Worm (Caenorhabditis elegans) whole organism, late embryonic: Measurements from ENCODE around the gene F01G4.4.
A peak's percentile ranks its signal among the peaks of the same experiment; 100 is the strongest.

Experiments
- C08G9.2 ChIP-seq: sonication (generic microtip); optimal IDR thresholded peaks from 2 replicates; lab custom pipeline; 2016; ENCODE audit warnings: mild to moderate bottlenecking, missing genetic modification characterization, moderate library complexity, missing compliant biosample characterization
- F13H6.1 ChIP-seq: sonication (generic microtip); optimal IDR thresholded peaks from 2 replicates; lab custom pipeline; 2016; ENCODE audit warnings: missing genetic modification characterization, missing compliant biosample characterization
- T23F11.4 ChIP-seq: fragments of 200-800 bp; sonication (Bioruptor generic); optimal IDR thresholded peaks from 2 replicates; lab custom pipeline; 2018; ENCODE audit warnings: mild to moderate bottlenecking, missing genetic modification characterization, missing compliant biosample characterization
- ceh-14 ChIP-seq: sonication (generic microtip); optimal IDR thresholded peaks from 2 replicates; lab custom pipeline; 2016; ENCODE audit warnings: missing genotype, missing genetic modification characterization, missing compliant biosample characterization
- ceh-18 ChIP-seq: sonication (generic microtip); optimal IDR thresholded peaks from 2 replicates; lab custom pipeline; 2016; ENCODE audit warnings: missing genetic modification characterization, missing compliant biosample characterization
- ceh-19 ChIP-seq: fragments of 200-800 bp; sonication (Bioruptor generic); optimal IDR thresholded peaks from 2 replicates; lab custom pipeline; 2018; ENCODE audit warnings: mild to moderate bottlenecking, missing genetic modification characterization, missing compliant biosample characterization
- ceh-2 ChIP-seq: sonication (generic microtip); optimal IDR thresholded peaks from 2 replicates; lab custom pipeline; 2016; ENCODE audit warnings: missing genotype, missing genetic modification characterization, missing compliant biosample characterization
- ceh-22 ChIP-seq: sonication (generic microtip); optimal IDR thresholded peaks from 2 replicates; lab custom pipeline; 2017; ENCODE audit warnings: missing biosample characterization, missing genetic modification characterization
- ceh-31 ChIP-seq: sonication (generic microtip); optimal IDR thresholded peaks from 2 replicates; lab custom pipeline; 2016; ENCODE audit warnings: missing genetic modification characterization, missing compliant biosample characterization
- ceh-34 ChIP-seq: sonication (generic microtip); optimal IDR thresholded peaks from 2 replicates; lab custom pipeline; 2016; ENCODE audit warnings: mild to moderate bottlenecking, missing genetic modification characterization, missing compliant biosample characterization
- ceh-45 ChIP-seq: fragments of 200-800 bp; sonication (Bioruptor generic); IDR thresholded peaks from 2 replicates; pipeline ENCODE4 v1.3.6; 2022; ENCODE audit warnings: missing genetic modification reagents, missing genetic modification characterization, missing compliant biosample characterization
- ceh-48 ChIP-seq: sonication (generic microtip); optimal IDR thresholded peaks from 2 replicates; lab custom pipeline; 2016; ENCODE audit warnings: missing genetic modification characterization, inconsistent platforms, missing compliant biosample characterization
- ceh-6 ChIP-seq: fragments of 200-800 bp; sonication (Bioruptor generic); optimal IDR thresholded peaks from 2 replicates; lab custom pipeline; 2018; ENCODE audit warnings: mild to moderate bottlenecking, missing genetic modification characterization, missing compliant biosample characterization
- che-1 ChIP-seq: sonication (generic microtip); optimal IDR thresholded peaks from 2 replicates; lab custom pipeline; 2016; ENCODE audit warnings: mild to moderate bottlenecking, missing genetic modification characterization, missing compliant biosample characterization
- dve-1 ChIP-seq: sonication (generic microtip); optimal IDR thresholded peaks from 2 replicates; lab custom pipeline; 2017; ENCODE audit warnings: antibody characterized with exemption, mild to moderate bottlenecking, missing genetic modification characterization, missing compliant biosample characterization
- elt-2 ChIP-seq: sonication (generic microtip); optimal IDR thresholded peaks from 2 replicates; lab custom pipeline; 2016; ENCODE audit warnings: missing genetic modification reagents, missing genetic modification characterization, missing compliant biosample characterization
- gmeb-2 ChIP-seq: sonication (generic microtip); optimal IDR thresholded peaks from 2 replicates; lab custom pipeline; 2016; ENCODE audit warnings: missing genetic modification characterization, inconsistent platforms, missing compliant biosample characterization
- hlh-13 ChIP-seq: fragments of 200-800 bp; sonication (Bioruptor generic); optimal IDR thresholded peaks from 2 replicates; lab custom pipeline; 2018; ENCODE audit warnings: mild to moderate bottlenecking, missing genetic modification characterization, missing compliant biosample characterization
- hlh-8 ChIP-seq: sonication (generic microtip); optimal IDR thresholded peaks from 2 replicates; lab custom pipeline; 2016; ENCODE audit warnings: missing genotype, missing genetic modification characterization, missing compliant biosample characterization
- lin-11 ChIP-seq: fragments of 200-800 bp; sonication (Bioruptor generic); optimal IDR thresholded peaks from 2 replicates; lab custom pipeline; 2018; ENCODE audit warnings: mild to moderate bottlenecking, missing genetic modification characterization, missing compliant biosample characterization
- mec-3 ChIP-seq: sonication (generic microtip); optimal IDR thresholded peaks from 2 replicates; lab custom pipeline; 2016; ENCODE audit warnings: borderline replicate concordance, missing genetic modification characterization, missing compliant biosample characterization
- nfya-1 ChIP-seq: sonication (generic microtip); optimal IDR thresholded peaks from 2 replicates; lab custom pipeline; 2017; ENCODE audit warnings: missing genetic modification characterization, mild to moderate bottlenecking, missing compliant biosample characterization, antibody characterized with exemption, moderate library complexity
- nhr-11 ChIP-seq: fragments of 150-350 bp; optimal IDR thresholded peaks from 2 replicates; lab custom pipeline; 2014; ENCODE audit warnings: missing biosample characterization, missing genetic modification characterization
- pag-3 ChIP-seq: sonication (generic microtip); optimal IDR thresholded peaks from 2 replicates; lab custom pipeline; 2016; ENCODE audit warnings: missing compliant biosample characterization, missing genetic modification characterization, borderline replicate concordance
- pat-9 ChIP-seq: fragments of 200-800 bp; sonication (Bioruptor generic); optimal IDR thresholded peaks from 2 replicates; lab custom pipeline; 2018; ENCODE audit warnings: mild to moderate bottlenecking, missing genetic modification characterization, moderate library complexity, missing compliant biosample characterization
- pax-1 ChIP-seq: fragments of 150-350 bp; optimal IDR thresholded peaks from 2 replicates; lab custom pipeline; 2014; ENCODE audit warnings: missing biosample characterization, missing genetic modification characterization
- pha-2 ChIP-seq: sonication (generic microtip); optimal IDR thresholded peaks from 2 replicates; lab custom pipeline; 2017; ENCODE audit warnings: mild to moderate bottlenecking, missing genetic modification characterization, missing compliant biosample characterization
- pros-1 ChIP-seq: fragments of 150-350 bp; optimal IDR thresholded peaks from 2 replicates; lab custom pipeline; 2014; ENCODE audit warnings: missing biosample characterization, missing genetic modification reagents, missing genetic modification characterization
- ref-2 ChIP-seq: sonication (generic microtip); optimal IDR thresholded peaks from 2 replicates; lab custom pipeline; 2016; ENCODE audit warnings: missing genetic modification characterization, missing compliant biosample characterization
- rnt-1 ChIP-seq: sonication (generic microtip); optimal IDR thresholded peaks from 2 replicates; lab custom pipeline; 2016; ENCODE audit warnings: missing genetic modification characterization, missing compliant biosample characterization
- sdc-2 ChIP-seq: sonication (generic microtip); optimal IDR thresholded peaks from 2 replicates; lab custom pipeline; 2016; ENCODE audit warnings: missing genotype, missing genetic modification characterization, missing compliant biosample characterization
- sox-4 ChIP-seq: sonication (generic microtip); optimal IDR thresholded peaks from 2 replicates; lab custom pipeline; 2017; ENCODE audit warnings: mild to moderate bottlenecking, missing genetic modification characterization, inconsistent platforms, missing compliant biosample characterization
- syd-9 ChIP-seq: sonication (generic microtip); optimal IDR thresholded peaks from 2 replicates; lab custom pipeline; 2016; ENCODE audit warnings: mild to moderate bottlenecking, missing genetic modification characterization, moderate library complexity, missing compliant biosample characterization
- tbx-2 ChIP-seq: sonication (generic microtip); optimal IDR thresholded peaks from 2 replicates; lab custom pipeline; 2016; ENCODE audit warnings: missing genetic modification characterization, missing compliant biosample characterization
- tbx-7 ChIP-seq: sonication (generic microtip); optimal IDR thresholded peaks from 2 replicates; lab custom pipeline; 2016; ENCODE audit warnings: missing genotype, missing genetic modification characterization, missing compliant biosample characterization
- ttx-3 ChIP-seq: sonication (generic microtip); optimal IDR thresholded peaks from 2 replicates; lab custom pipeline; 2016; ENCODE audit warnings: missing genetic modification reagents, missing genetic modification characterization, missing compliant biosample characterization
- unc-3 ChIP-seq, 2 experiments: fragments of 200-800 bp in 1 of 2; sonication (Bioruptor generic) in 1 of 2; sonication (generic microtip) in 1 of 2; conservative IDR thresholded peaks in 1 of 2; optimal IDR thresholded peaks in 1 of 2; 2 replicates each; pipeline versions ENCODE4 v1.3.6 to Lab custom; 2016 to 2022; ENCODE audit warnings: missing compliant biosample characterization in 2 of 2, missing genetic modification characterization in 2 of 2, missing genetic modification reagents in 1 of 2
- unc-42 ChIP-seq: sonication (generic microtip); optimal IDR thresholded peaks from 2 replicates; lab custom pipeline; 2016; ENCODE audit warnings: missing genotype, missing genetic modification characterization, missing compliant biosample characterization
- unc-55 ChIP-seq: sonication (generic microtip); optimal IDR thresholded peaks from 2 replicates; lab custom pipeline; 2017; ENCODE audit warnings: missing biosample characterization, missing genetic modification reagents, missing genetic modification characterization
- unc-86 ChIP-seq: sonication (generic microtip); optimal IDR thresholded peaks from 2 replicates; lab custom pipeline; 2016; ENCODE audit warnings: missing genetic modification characterization, missing compliant biosample characterization

Gene F01G4.4

ce11 chrIV:11146962-11147470 lies 3.9 kb downstream of the F01G4.4 start, which contains the start of gene pigq-1:
TSS of gene pigq-1 (minus strand) at chrIV:11147247.
- TF ChIP-seq syd-9 (tag; lab: Kevin White, UChicago) (no peak), unc-86 (no peak), pha-2 (no peak), nhr-11 (tag; lab: Kevin White, UChicago) (no peak)

DNA sequence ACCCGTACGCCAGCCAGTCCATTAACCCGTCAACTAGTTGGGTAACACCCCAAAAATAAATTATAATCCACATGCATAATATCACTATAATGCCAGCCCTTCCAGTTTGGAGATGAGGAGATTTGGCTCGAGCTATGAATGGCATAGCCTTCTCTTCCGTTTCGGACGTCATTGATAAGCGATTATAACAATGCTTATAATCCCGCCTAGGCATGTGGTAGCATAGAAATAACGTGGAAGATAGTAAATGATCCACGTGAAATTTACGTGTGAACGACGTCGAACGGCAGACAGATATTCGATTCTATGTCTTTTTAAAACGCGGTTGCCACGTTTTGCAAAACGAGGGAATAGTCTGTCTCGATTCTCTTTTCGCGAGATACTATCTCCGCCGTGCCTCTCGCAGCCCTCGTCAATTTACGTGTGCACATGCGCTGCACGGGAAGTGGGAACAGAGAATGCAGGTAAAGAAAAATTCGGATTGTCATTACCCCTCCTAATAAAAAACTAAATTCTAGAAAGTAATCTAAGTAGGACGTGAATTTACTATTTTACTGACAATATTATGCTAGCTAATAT lies 5.7 kb downstream of the F01G4.4 start:
- TF ChIP-seq pax-1 (tag; lab: Kevin White, UChicago) (no peak), ceh-14 (tag; lab: Kevin White, UChicago) (no peak), ref-2 (no peak), dve-1 (tag; lab: Kevin White, UChicago) (no peak), ceh-22 (no peak), ceh-19 (no peak), ttx-3 (tag; lab: Kevin White, UChicago) (no peak), nhr-11 (tag; lab: Kevin White, UChicago) (no peak), T23F11.4 (GFP tag; lab: Kevin White, UChicago) (no peak), ceh-48 (tag; lab: Kevin White, UChicago) (no peak), sox-4 (tag; lab: Kevin White, UChicago) (no peak), hlh-13 (GFP tag; lab: Kevin White, UChicago) (no peak), syd-9 (tag; lab: Kevin White, UChicago) (no peak), unc-3 (GFP tag; conservative IDR thresholded peaks at IDR 0.05; lab: Robert Waterston, UW) (no peak), unc-3 (tag; optimal IDR thresholded peaks at IDR 0.05; lab: Kevin White, UChicago) (no peak)
- TF ChIP-seq, all 69 proteins: peak for 0

DNA sequence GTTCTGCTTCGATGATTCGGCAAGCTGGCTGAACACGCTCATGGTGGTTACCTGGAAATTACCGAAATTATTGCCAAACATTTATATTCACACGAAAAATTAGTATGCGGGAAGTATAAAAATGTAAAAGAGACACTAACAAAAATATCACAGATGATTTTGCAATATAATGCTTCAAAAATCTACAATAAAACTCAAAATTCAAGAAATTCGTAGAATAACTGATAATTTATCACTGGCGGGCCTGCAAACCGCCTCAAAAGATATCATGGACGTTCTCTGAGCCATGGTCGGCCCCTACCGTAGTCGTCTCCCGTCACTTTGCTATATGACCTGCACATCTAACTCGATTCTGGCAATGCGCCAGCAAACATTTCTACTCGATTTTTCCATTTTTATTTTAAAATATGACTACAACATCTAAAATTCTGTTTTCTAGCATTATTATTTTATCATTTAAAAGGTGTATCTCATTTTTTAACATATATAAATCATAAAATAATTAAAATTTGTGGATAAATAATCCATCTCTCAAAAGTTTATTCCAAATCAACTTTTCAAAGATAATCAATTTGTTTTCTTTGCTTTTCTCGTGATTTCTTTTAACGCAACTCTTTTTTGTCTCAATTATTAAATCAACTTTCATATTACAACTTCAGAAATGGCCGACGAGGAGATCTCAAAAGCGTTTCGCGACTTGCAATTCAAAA lies 6.5 kb downstream of the F01G4.4 start, which contains the start of the genes F01G4.6 and pfd-1:
Gene F01G4.6 (minus strand): TSS at position 51 of the 710 bp plus-strand sequence.
Gene pfd-1 (plus strand): TSS at position 660 of the 710 bp plus-strand sequence.
- peak; percentile 3 for TF ChIP-seq rnt-1 (tag; lab: Kevin White, UChicago)
- TF ChIP-seq elt-2 (tag; lab: Kevin White, UChicago): peak; percentile 48
- TF ChIP-seq nfya-1 (tag; lab: Kevin White, UChicago): peak; percentile 90
- peak; percentile 11 for TF ChIP-seq F13H6.1
- no peak for TF ChIP-seq pag-3
- peak; percentile 54 for TF ChIP-seq dve-1 (tag; lab: Kevin White, UChicago)
- no peak for TF ChIP-seq ceh-45 (GFP tag; lab: Robert Waterston, UW)
- peak; percentile 39 for TF ChIP-seq ceh-18
- TF ChIP-seq unc-55 (GFP tag; lab: Kevin White, UChicago): peak; percentile 37
- peak; percentile 12 for TF ChIP-seq gmeb-2 (tag; lab: Kevin White, UChicago)
- no peak for TF ChIP-seq syd-9 (tag; lab: Kevin White, UChicago)
- TF ChIP-seq pax-1 (tag; lab: Kevin White, UChicago): peak; percentile 66
- peak; percentile 46 for TF ChIP-seq unc-42 (tag; lab: Kevin White, UChicago)
- peak; percentile 14 for TF ChIP-seq ceh-34 (tag; lab: Kevin White, UChicago)
- TF ChIP-seq sdc-2: no peak
- TF ChIP-seq tbx-2 (tag; lab: Kevin White, UChicago): peak; percentile 44
- peak; percentile 25 for TF ChIP-seq ref-2
- TF ChIP-seq ceh-31: peak; percentile 50
- no peak for TF ChIP-seq tbx-7
- TF ChIP-seq unc-3 (GFP tag; conservative IDR thresholded peaks at IDR 0.05; lab: Robert Waterston, UW): peak; percentile 29; the same call in 1 of the 2 replicates
- no peak for TF ChIP-seq unc-3 (tag; optimal IDR thresholded peaks at IDR 0.05; lab: Kevin White, UChicago)
- TF ChIP-seq ceh-2 (tag; lab: Kevin White, UChicago): no peak

DNA sequence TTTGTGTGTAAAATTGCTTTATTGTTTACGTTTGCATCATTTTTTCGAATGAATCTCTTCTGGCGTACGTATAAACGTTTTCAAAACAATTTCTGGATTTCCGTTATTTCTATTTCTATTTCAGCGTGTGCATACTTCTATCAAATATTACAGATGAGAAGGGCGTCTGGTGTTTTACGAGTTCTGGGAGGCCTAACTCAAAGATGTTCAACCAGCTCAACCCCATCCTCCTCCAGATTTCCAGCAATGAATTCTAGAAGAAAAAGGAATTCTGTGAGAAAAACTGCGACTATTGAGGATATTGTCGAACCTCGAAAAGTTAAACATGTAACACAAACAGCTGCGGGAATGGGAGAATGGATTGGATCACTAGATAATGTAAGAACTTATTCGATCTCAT lies 7.7 kb downstream of the F01G4.4 start, which contains the start of gene C08F8.2:
Gene C08F8.2 (plus strand): TSS at position 154 of the 400 bp plus-strand sequence.
- TF ChIP-seq pha-2 (no peak), lin-11 (tag; lab: Kevin White, UChicago) (no peak), ceh-22 (no peak), mec-3 (tag; lab: Kevin White, UChicago) (no peak), elt-2 (tag; lab: Kevin White, UChicago) (no peak), dve-1 (tag; lab: Kevin White, UChicago) (no peak), pros-1 (no peak), C08G9.2 (no peak), pat-9 (tag; lab: Kevin White, UChicago) (no peak), che-1 (no peak), ceh-6 (GFP tag; lab: Kevin White, UChicago) (no peak), hlh-8 (tag; lab: Kevin White, UChicago) (no peak), pag-3 (no peak), ceh-31 (no peak)
- TF ChIP-seq, all 69 proteins: peak for 0
